Worm (Caenorhabditis elegans): ENCODE data around the gene irld-1.

DNA sequence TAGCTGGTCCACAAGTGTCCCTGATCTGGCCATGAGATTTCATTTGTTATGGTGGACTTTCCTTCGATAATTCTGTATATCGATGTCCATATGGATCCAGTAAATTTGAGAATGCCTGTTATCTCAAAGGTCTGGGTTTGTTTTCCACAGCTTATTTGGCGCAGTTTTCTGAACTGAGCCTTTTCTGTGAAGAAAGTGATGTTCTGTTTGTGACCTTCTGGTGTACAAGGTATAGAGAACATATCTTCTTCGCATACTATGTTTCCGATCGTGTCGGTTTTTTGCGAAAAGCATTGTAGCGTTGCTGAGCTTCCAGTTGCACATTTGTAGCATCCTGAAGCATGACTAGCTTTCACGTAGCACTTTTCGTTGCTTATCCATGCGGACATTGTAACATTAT lies 33.7 kb upstream of the irld-1 start:
- no peak for TF ChIP-seq ref-1 (GFP tag; conservative IDR thresholded peaks at IDR 0.05)
- TF ChIP-seq flt-1 (GFP tag; IDR thresholded peaks at IDR 0.05): no peak
- no peak for TF ChIP-seq klf-2 (GFP tag; conservative IDR thresholded peaks at IDR 0.05)
- TF ChIP-seq ztf-29 (GFP tag; IDR thresholded peaks at IDR 0.05): no peak
- no peak for TF ChIP-seq T22C8.4 (GFP tag; IDR thresholded peaks at IDR 0.05)
- no peak for TF ChIP-seq ztf-23 (GFP tag; IDR thresholded peaks at IDR 0.05)

Measured in whole organism, midembryonic.